Fruit fly (Drosophila melanogaster): ENCODE measurements around the gene CG12535.

The CG12535 gene

dm6 chrX:3474476-3475439 is 26.0 kb upstream of the CG12535 start, which contains the start of gene CG12206:
TSS of gene CG12206 (minus strand) at chrX:3474524.
- TF ChIP-seq woc (GFP tag; optimal IDR thresholded peaks at IDR 0.05) (peak; percentile 65), dsf (GFP tag; optimal IDR thresholded peaks at IDR 0.05; ENCODE audit: borderline replicate concordance) (no peak), jim (GFP tag; optimal IDR thresholded peaks at IDR 0.05) (peak; percentile 60), OdsH (GFP tag; optimal IDR thresholded peaks at IDR 0.05) (no peak), h (GFP tag; optimal IDR thresholded peaks at IDR 0.05) (peak; percentile 38), foxo (GFP tag; optimal IDR thresholded peaks at IDR 0.05) (peak in 1 of 2 experiments; percentile 60), br (GFP tag; optimal IDR thresholded peaks at IDR 0.05) (no peak), sv (GFP tag; optimal IDR thresholded peaks at IDR 0.05) (no peak), rgr (GFP tag; optimal IDR thresholded peaks at IDR 0.05) (peak; percentile 49), dmrt93B (GFP tag; optimal IDR thresholded peaks at IDR 0.05) (peak; percentile 61), Hnf4 (GFP tag; optimal IDR thresholded peaks at IDR 0.05) (no peak), Hr83 (GFP tag; optimal IDR thresholded peaks at IDR 0.05; ENCODE audit: poor library complexity, severe bottlenecking) (no peak), pan (optimal IDR thresholded peaks at IDR 0.05) (no peak), HLH106 (tag; optimal IDR thresholded peaks at IDR 0.05) (peak; percentile 87), psq (GFP tag; optimal IDR thresholded peaks at IDR 0.05) (peak; percentile 61), Dfd (GFP tag; optimal IDR thresholded peaks at IDR 0.05) (peak; percentile 47), Vsx2 (GFP tag; optimal IDR thresholded peaks at IDR 0.05; ENCODE audit: partially characterized antibody) (no peak), Abd-B (GFP tag; optimal IDR thresholded peaks at IDR 0.05) (no peak), Rel (GFP tag; optimal IDR thresholded peaks at IDR 0.05) (no peak), Rel (tag; optimal IDR thresholded peaks at IDR 0.05) (peak; percentile 49), Dif (GFP tag; optimal IDR thresholded peaks at IDR 0.05; ENCODE audit: partially characterized antibody) (peak; percentile 70), CrebA (GFP tag; optimal IDR thresholded peaks at IDR 0.05; ENCODE audit: borderline replicate concordance) (no peak), Hr78 (GFP tag; optimal IDR thresholded peaks at IDR 0.05) (no peak), Sp1 (GFP tag; optimal IDR thresholded peaks at IDR 0.05) (peak; percentile 89), CG9705 (GFP tag; optimal IDR thresholded peaks at IDR 0.05) (peak; percentile 56), CG32264 (GFP tag; optimal IDR thresholded peaks at IDR 0.05) (no peak), fru (GFP tag; optimal IDR thresholded peaks at IDR 0.05) (peak; percentile 35)

dm6 chrX:3473636-3474035 is 24.9 kb upstream of the CG12535 start:
- no peak for TF ChIP-seq br (GFP tag; optimal IDR thresholded peaks at IDR 0.05)
- peak; percentile 51 for TF ChIP-seq Hnf4 (GFP tag; optimal IDR thresholded peaks at IDR 0.05)
- TF ChIP-seq dl (GFP tag; optimal IDR thresholded peaks at IDR 0.05; ENCODE audit: insufficient read depth in 1 of 2, partially characterized antibody in 2 of 2): no peak
- peak; percentile 21 for TF ChIP-seq Sp1 (GFP tag; optimal IDR thresholded peaks at IDR 0.05)
- TF ChIP-seq rgr (GFP tag; optimal IDR thresholded peaks at IDR 0.05): peak; percentile 27
- peak; percentile 61 for TF ChIP-seq psq (GFP tag; optimal IDR thresholded peaks at IDR 0.05)
- TF ChIP-seq h (GFP tag; optimal IDR thresholded peaks at IDR 0.05): peak; percentile 24
- TF ChIP-seq CG9705 (GFP tag; optimal IDR thresholded peaks at IDR 0.05): no peak
- peak; percentile 77 for TF ChIP-seq woc (GFP tag; optimal IDR thresholded peaks at IDR 0.05)
- no peak for TF ChIP-seq Hr78 (GFP tag; optimal IDR thresholded peaks at IDR 0.05)
- TF ChIP-seq HLH106 (tag; optimal IDR thresholded peaks at IDR 0.05): peak; percentile 44
- no peak for TF ChIP-seq sage (GFP tag; optimal IDR thresholded peaks at IDR 0.05)
- no peak for TF ChIP-seq jim (GFP tag; optimal IDR thresholded peaks at IDR 0.05)
- TF ChIP-seq ey (GFP tag; optimal IDR thresholded peaks at IDR 0.05): peak; percentile 4
- no peak for TF ChIP-seq Hr83 (GFP tag; optimal IDR thresholded peaks at IDR 0.05; ENCODE audit: poor library complexity, severe bottlenecking)
- peak in 1 of 2 experiments; percentile 25 for TF ChIP-seq foxo (GFP tag; optimal IDR thresholded peaks at IDR 0.05)
- TF ChIP-seq fru (GFP tag; optimal IDR thresholded peaks at IDR 0.05): peak; percentile 10

dm6 chrX:3470467-3471079 is 21.8 kb upstream of the CG12535 start:
- TF ChIP-seq Hr83 (GFP tag; optimal IDR thresholded peaks at IDR 0.05; ENCODE audit: poor library complexity, severe bottlenecking): no peak
- no peak for TF ChIP-seq HLH106 (tag; optimal IDR thresholded peaks at IDR 0.05)
- TF ChIP-seq CG32264 (GFP tag; optimal IDR thresholded peaks at IDR 0.05): no peak
